Worm (Caenorhabditis elegans): ENCODE results near the gene H14N18.2.

ce11 chrV:8977895-8978294 lies 45.5 kb downstream of the H14N18.2 start:
- no peak for TF ChIP-seq snpc-4 (tag; optimal IDR thresholded peaks at IDR 0.05)
- no peak for TF ChIP-seq zag-1 (tag; optimal IDR thresholded peaks at IDR 0.05)
- no peak for TF ChIP-seq aha-1 (tag)
- TF ChIP-seq hlh-30 (tag; optimal IDR thresholded peaks at IDR 0.05; ENCODE audit: insufficient read depth), result no peak
- TF ChIP-seq dve-1 (tag; optimal IDR thresholded peaks at IDR 0.05; ENCODE audit: insufficient read depth), result no peak

Data from whole organism, L4 larva.